Fruit fly (Drosophila melanogaster) whole organism, embryonic: ENCODE data around the gene MED27.

Experiments
- Adf1 ChIP-seq: fragments of 200-800 bp; sonication (Bioruptor generic); IDR thresholded peaks from 2 replicates; pipeline ENCODE4 v1.3.6; 2022; ENCODE audit warnings: missing biosample characterization, missing genetic modification characterization
- C15 ChIP-seq: fragments of 200-800 bp; sonication (Bioruptor generic); IDR thresholded peaks from 3 replicates; pipeline ENCODE4 v1.3.6; 2022; ENCODE audit warnings: missing biosample characterization, missing genetic modification characterization
- CG10274 ChIP-seq: fragments of 200-800 bp; sonication (Bioruptor generic); optimal IDR thresholded peaks from 3 replicates; lab custom pipeline; 2017; ENCODE audit warnings: missing biosample characterization, mild to moderate bottlenecking, missing genetic modification characterization
- CG11456 ChIP-seq: fragments of 200-800 bp; sonication (Bioruptor generic); IDR thresholded peaks from 3 replicates; pipeline ENCODE4 v1.3.6; 2022; ENCODE audit warnings: missing biosample characterization, missing genetic modification characterization
- CG12071 ChIP-seq: fragments of 200-800 bp; sonication (Bioruptor generic); optimal IDR thresholded peaks from 3 replicates; lab custom pipeline; 2018; ENCODE audit warnings: missing biosample characterization, mild to moderate bottlenecking, missing genetic modification characterization
- CG12219 ChIP-seq: fragments of 200-800 bp; sonication (Bioruptor generic); optimal IDR thresholded peaks from 3 replicates; lab custom pipeline; 2018; ENCODE audit warnings: missing biosample characterization, mild to moderate bottlenecking, missing genetic modification characterization
- CG13775 ChIP-seq: fragments of 200-800 bp; sonication (Bioruptor generic); optimal IDR thresholded peaks from 3 replicates; lab custom pipeline; 2017; ENCODE audit warnings: missing biosample characterization, mild to moderate bottlenecking, missing genetic modification characterization
- CG13894 ChIP-seq: fragments of 200-800 bp; sonication (Bioruptor generic); optimal IDR thresholded peaks from 3 replicates; lab custom pipeline; 2018; ENCODE audit warnings: missing biosample characterization, mild to moderate bottlenecking, missing genetic modification characterization, moderate library complexity
- CG15479 ChIP-seq: fragments of 200-800 bp; sonication (Bioruptor generic); optimal IDR thresholded peaks from 3 replicates; lab custom pipeline; 2019; ENCODE audit warnings: missing biosample characterization, mild to moderate bottlenecking, missing genetic modification characterization, moderate library complexity
- CG15514 ChIP-seq: fragments of 200-800 bp; sonication (Bioruptor generic); optimal IDR thresholded peaks from 3 replicates; lab custom pipeline; 2017; ENCODE audit warnings: missing biosample characterization, missing genetic modification characterization, mild to moderate bottlenecking, moderate library complexity, missing genetic modification reagents
- CG17829 ChIP-seq: fragments of 200-800 bp; optimal IDR thresholded peaks from 2 replicates; lab custom pipeline; 2019; ENCODE audit warnings: missing biosample characterization, mild to moderate bottlenecking, missing genetic modification characterization, moderate library complexity
- CG18619 ChIP-seq: fragments of 200-800 bp; sonication (Bioruptor generic); optimal IDR thresholded peaks from 3 replicates; lab custom pipeline; 2017; ENCODE audit warnings: missing biosample characterization, mild to moderate bottlenecking, missing genetic modification characterization
- CG2120 ChIP-seq: fragments of 200-800 bp; sonication (Bioruptor generic); optimal IDR thresholded peaks from 3 replicates; lab custom pipeline; 2016; ENCODE audit warnings: missing biosample characterization, missing genetic modification characterization
- CG30431 ChIP-seq: fragments of 200-800 bp; sonication (Bioruptor generic); optimal IDR thresholded peaks from 2 replicates; lab custom pipeline; 2017; ENCODE audit warnings: missing biosample characterization, missing genetic modification characterization
- CG31441 ChIP-seq: fragments of 200-800 bp; sonication (Bioruptor generic); IDR thresholded peaks from 2 replicates; pipeline ENCODE4 v1.3.6; 2022; ENCODE audit warnings: missing biosample characterization, missing genetic modification characterization
- CG4404 ChIP-seq: fragments of 200-800 bp; sonication (Bioruptor generic); IDR thresholded peaks from 2 replicates; pipeline ENCODE4 v1.3.6; 2022; ENCODE audit warnings: missing biosample characterization, missing genetic modification characterization
- CG5953 ChIP-seq: fragments of 200-800 bp; sonication (Bioruptor generic); IDR thresholded peaks from 2 replicates; pipeline ENCODE4 v1.3.6; 2022; ENCODE audit warnings: missing biosample characterization, missing genetic modification characterization
- CG7786 ChIP-seq: fragments of 200-800 bp; sonication (Bioruptor generic); optimal IDR thresholded peaks from 2 replicates; lab custom pipeline; 2016; ENCODE audit warnings: missing biosample characterization, missing genetic modification characterization
- CG8478 ChIP-seq: fragments of >200 bp; optimal IDR thresholded peaks from 2 replicates; lab custom pipeline; 2018
- CG9797 ChIP-seq: fragments of 200-800 bp; sonication (Bioruptor generic); optimal IDR thresholded peaks from 3 replicates; lab custom pipeline; 2018; ENCODE audit warnings: missing biosample characterization, mild to moderate bottlenecking, missing genetic modification characterization
- Dad ChIP-seq: fragments of 200-800 bp; sonication (Bioruptor generic); optimal IDR thresholded peaks from 3 replicates; lab custom pipeline; 2016; ENCODE audit warnings: missing biosample characterization, missing genetic modification characterization
- E2f2 ChIP-seq: fragments of 200-800 bp; sonication (Bioruptor generic); IDR thresholded peaks from 2 replicates; pipeline ENCODE4 v1.3.6; 2022; ENCODE audit warnings: missing biosample characterization, missing genetic modification characterization
- HLH54F ChIP-seq: fragments of 200-800 bp; sonication (Bioruptor generic); optimal IDR thresholded peaks from 3 replicates; lab custom pipeline; 2016; ENCODE audit warnings: missing biosample characterization, missing genetic modification characterization
- HmgD ChIP-seq: fragments of 200-800 bp; sonication (Bioruptor generic); optimal IDR thresholded peaks from 3 replicates; lab custom pipeline; 2016; ENCODE audit warnings: missing biosample characterization, missing genetic modification characterization
- HmgZ ChIP-seq: fragments of 200-800 bp; sonication (Bioruptor generic); optimal IDR thresholded peaks from 2 replicates; lab custom pipeline; 2018; ENCODE audit warnings: missing biosample characterization, mild to moderate bottlenecking, missing genetic modification characterization
- Hmr ChIP-seq: fragments of 200-800 bp; sonication (Bioruptor generic); optimal IDR thresholded peaks from 3 replicates; lab custom pipeline; 2017; ENCODE audit warnings: mild to moderate bottlenecking, missing biosample characterization, missing genetic modification reagents, missing genetic modification characterization
- Hr3 ChIP-seq: fragments of 200-800 bp; sonication (Bioruptor generic); optimal IDR thresholded peaks from 3 replicates; lab custom pipeline; 2016; ENCODE audit warnings: missing biosample characterization, missing genetic modification characterization
- MBD-R2 ChIP-seq: fragments of 200-800 bp; sonication (Bioruptor generic); IDR thresholded peaks from 2 replicates; pipeline ENCODE4 v1.3.6; 2022; ENCODE audit warnings: missing biosample characterization, missing genetic modification characterization
- Pdp1 ChIP-seq, 2 experiments: fragments of 200-800 bp; sonication (Bioruptor generic); optimal IDR thresholded peaks; 3 replicates each; lab custom pipeline; 2016; ENCODE audit warnings: missing biosample characterization in 2 of 2, missing genetic modification characterization in 2 of 2, mild to moderate bottlenecking in 1 of 2, moderate library complexity in 1 of 2
- Scr ChIP-seq: fragments of 200-800 bp; sonication (Bioruptor generic); IDR thresholded peaks from 2 replicates; pipeline ENCODE4 v1.3.6; 2022; ENCODE audit warnings: missing biosample characterization, missing genetic modification characterization; ENCODE audit not compliant: partially characterized antibody
- Sry-β ChIP-seq: fragments of 200-800 bp; sonication (Bioruptor generic); optimal IDR thresholded peaks from 2 replicates; lab custom pipeline; 2018; ENCODE audit warnings: missing biosample characterization, mild to moderate bottlenecking, missing genetic modification characterization, moderate library complexity
- Sry-δ ChIP-seq: fragments of 200-800 bp; sonication (Bioruptor generic); optimal IDR thresholded peaks from 2 replicates; lab custom pipeline; 2016; ENCODE audit warnings: missing biosample characterization, missing genetic modification characterization
- Xrp1 ChIP-seq: fragments of 200-800 bp; sonication (Bioruptor generic); IDR thresholded peaks from 2 replicates; pipeline ENCODE4 v1.3.6; 2022; ENCODE audit warnings: missing biosample characterization, missing genetic modification characterization
- abd-A ChIP-seq: fragments of 200-800 bp; sonication (Bioruptor generic); optimal IDR thresholded peaks from 3 replicates; lab custom pipeline; 2019; ENCODE audit warnings: missing biosample characterization, mild to moderate bottlenecking, missing genetic modification characterization, moderate library complexity
- ato ChIP-seq: fragments of 200-800 bp; sonication (Bioruptor generic); IDR thresholded peaks from 2 replicates; pipeline ENCODE4 v1.3.6; 2022; ENCODE audit warnings: missing biosample characterization, missing genetic modification characterization; ENCODE audit not compliant: partially characterized antibody
- bab2 ChIP-seq: fragments of 200-800 bp; sonication (Bioruptor generic); optimal IDR thresholded peaks from 2 replicates; lab custom pipeline; 2016; ENCODE audit warnings: missing biosample characterization, missing genetic modification characterization
- cas ChIP-seq: fragments of 200-800 bp; sonication (Bioruptor generic); IDR thresholded peaks from 2 replicates; pipeline ENCODE4 v1.3.6; 2022; ENCODE audit warnings: missing biosample characterization, missing genetic modification characterization
- chinmo ChIP-seq: fragments of 200-800 bp; sonication (Bioruptor generic); IDR thresholded peaks from 4 replicates; pipeline ENCODE4 v1.3.6; 2022; ENCODE audit warnings: missing biosample characterization, missing genetic modification characterization; ENCODE audit not compliant: partially characterized antibody
- ci ChIP-seq: fragments of 200-800 bp; sonication (Bioruptor generic); IDR thresholded peaks from 3 replicates; pipeline ENCODE4 v1.3.6; 2022; ENCODE audit warnings: missing biosample characterization, missing genetic modification characterization
- corto ChIP-seq: fragments of 200-800 bp; sonication (Bioruptor generic); optimal IDR thresholded peaks from 2 replicates; lab custom pipeline; 2016; ENCODE audit warnings: missing biosample characterization, mild to moderate bottlenecking, missing genetic modification characterization, moderate library complexity
- crol ChIP-seq: fragments of 200-800 bp; sonication (Bioruptor generic); IDR thresholded peaks from 2 replicates; pipeline ENCODE4 v1.3.6; 2022; ENCODE audit warnings: missing biosample characterization, missing genetic modification characterization
- gsb ChIP-seq: fragments of 200-800 bp; sonication (Bioruptor generic); IDR thresholded peaks from 2 replicates; pipeline ENCODE4 v1.3.6; 2022; ENCODE audit warnings: missing biosample characterization, missing genetic modification characterization
- her ChIP-seq: fragments of 200-800 bp; sonication (Bioruptor generic); optimal IDR thresholded peaks from 2 replicates; lab custom pipeline; 2016; ENCODE audit warnings: missing biosample characterization, missing genetic modification characterization
- hkb ChIP-seq, 2 experiments: fragments of 200-800 bp in 1 of 2; fragments of >200 bp in 1 of 2; sonication (Bioruptor generic) in 1 of 2; IDR thresholded peaks in 1 of 2; optimal IDR thresholded peaks in 1 of 2; 2 replicates each; pipeline versions ENCODE4 v1.3.6 to Lab custom; 2017 to 2022; ENCODE audit warnings: missing biosample characterization in 1 of 2, missing genetic modification characterization in 1 of 2
- ind ChIP-seq: fragments of 200-800 bp; sonication (Bioruptor generic); optimal IDR thresholded peaks from 3 replicates; lab custom pipeline; 2016; ENCODE audit warnings: missing biosample characterization, missing genetic modification characterization
- kay ChIP-seq: fragments of 200-800 bp; sonication (Bioruptor generic); optimal IDR thresholded peaks from 2 replicates; lab custom pipeline; 2016; ENCODE audit warnings: missing biosample characterization, missing genetic modification characterization
- kni ChIP-seq: fragments of 200-800 bp; sonication (Bioruptor generic); optimal IDR thresholded peaks from 3 replicates; lab custom pipeline; 2017; ENCODE audit warnings: mild to moderate bottlenecking, missing biosample characterization, missing genetic modification reagents, missing genetic modification characterization
- lbe ChIP-seq: fragments of 200-800 bp; sonication (Bioruptor generic); optimal IDR thresholded peaks from 2 replicates; lab custom pipeline; 2016; ENCODE audit warnings: missing biosample characterization, mild to moderate bottlenecking, missing genetic modification characterization
- onecut ChIP-seq: fragments of 200-800 bp; sonication (Bioruptor generic); IDR thresholded peaks from 2 replicates; pipeline ENCODE4 v1.3.6; 2022; ENCODE audit warnings: missing biosample characterization, missing genetic modification characterization
- repo ChIP-seq: fragments of 200-800 bp; sonication (Bioruptor generic); optimal IDR thresholded peaks from 2 replicates; lab custom pipeline; 2016; ENCODE audit warnings: missing biosample characterization, missing genetic modification characterization
- zfh1 ChIP-seq: fragments of 200-800 bp; sonication (Bioruptor generic); IDR thresholded peaks from 3 replicates; pipeline ENCODE4 v1.3.6; 2022; ENCODE audit warnings: missing biosample characterization, missing genetic modification characterization

Gene MED27

DNA sequence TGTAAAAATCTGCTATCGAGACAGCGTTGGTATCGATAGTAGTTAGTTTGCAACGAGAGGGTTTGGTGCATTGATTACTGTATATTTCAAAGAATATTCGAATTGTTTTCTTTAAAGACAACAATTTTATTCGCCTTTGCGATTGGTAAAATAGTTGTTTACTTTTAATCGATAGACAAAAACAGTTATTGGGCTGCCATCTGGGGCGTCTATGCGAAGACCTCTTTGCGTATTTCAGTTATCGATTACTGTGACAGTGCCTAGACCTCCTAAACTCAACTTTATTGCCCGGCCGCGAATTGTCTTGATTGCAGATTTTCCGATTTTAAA, 41.9 kb upstream of the MED27 start, which contains the start of gene Atu (continued):
- TF ChIP-seq E2f2 (GFP tag; lab: Robert Waterston, UW) (peak; percentile 31; the same call in 1 of the 2 replicates), CG7786 (GFP tag; lab: Kevin White, UChicago) (peak; percentile 55), CG31441 (GFP tag; lab: Robert Waterston, UW) (peak; percentile 43; the same call in 1 of the 2 replicates), C15 (GFP tag; lab: Robert Waterston, UW) (no peak), lbe (GFP tag; lab: Kevin White, UChicago) (peak; percentile 54), Scr (GFP tag; lab: Robert Waterston, UW) (peak; percentile 94), hkb (optimal IDR thresholded peaks at IDR 0.05; lab: Kevin White, UChicago) (peak; percentile 73), hkb (GFP tag; IDR thresholded peaks at IDR 0.05; lab: Robert Waterston, UW) (no peak), chinmo (GFP tag; lab: Robert Waterston, UW) (peak; percentile 87), ind (GFP tag; lab: Kevin White, UChicago) (peak; percentile 43), ato (peak; percentile 73; the same call in 1 of the 2 replicates), Dad (GFP tag; lab: Kevin White, UChicago) (peak; percentile 32), Sry-δ (GFP tag; lab: Kevin White, UChicago) (peak; percentile 96), onecut (GFP tag; lab: Robert Waterston, UW) (peak; percentile 6; the same call in 1 of the 2 replicates), CG13894 (tag; lab: Kevin White, UChicago) (peak; percentile 17), CG30431 (GFP tag; lab: Kevin White, UChicago) (no peak), her (GFP tag; lab: Kevin White, UChicago) (peak; percentile 10), kay (GFP tag; lab: Kevin White, UChicago) (no peak), MBD-R2 (GFP tag; lab: Robert Waterston, UW) (peak; percentile 76), CG15479 (no peak), abd-A (tag; lab: Kevin White, UChicago) (no peak), Hmr (GFP tag; lab: Kevin White, UChicago) (peak; percentile 46), Sry-β (GFP tag; lab: Kevin White, UChicago) (no peak), Pdp1 (GFP tag; optimal IDR thresholded peaks at IDR 0.05; lab: Kevin White, UChicago) (peak in 1 of 2 experiments; percentile 42), repo (GFP tag; lab: Kevin White, UChicago) (no peak), CG17829 (peak; percentile 49), CG13775 (GFP tag; lab: Kevin White, UChicago) (peak; percentile 35)

dm6 chr3R:5615484-5615883, 39.5 kb upstream of the MED27 start:
- no peak for TF ChIP-seq CG2120 (GFP tag; lab: Kevin White, UChicago)
- TF ChIP-seq cas, result no peak
- TF ChIP-seq HmgZ (tag; lab: Kevin White, UChicago), result no peak
- no peak for TF ChIP-seq zfh1 (GFP tag; lab: Robert Waterston, UW)
- no peak for TF ChIP-seq Xrp1
- no peak for TF ChIP-seq HLH54F (GFP tag; lab: Kevin White, UChicago)
- no peak for TF ChIP-seq Hr3 (GFP tag; lab: Kevin White, UChicago)
- no peak for TF ChIP-seq ci
- no peak for TF ChIP-seq kni
- TF ChIP-seq CG4404 (GFP tag; lab: Robert Waterston, UW), result no peak
- no peak for TF ChIP-seq CG9797
- no peak for TF ChIP-seq corto (GFP tag; lab: Kevin White, UChicago)
- no peak for TF ChIP-seq gsb
- peak; percentile 11 for TF ChIP-seq CG8478
- no peak for TF ChIP-seq CG15514 (GFP tag; lab: Kevin White, UChicago)
- TF ChIP-seq crol (GFP tag; lab: Robert Waterston, UW), result 0 out of 2 replicates have a peak, but pooled peaks have one; percentile 9
- no peak for TF ChIP-seq CG12219 (GFP tag; lab: Kevin White, UChicago)
- TF ChIP-seq bab2, result no peak
- TF ChIP-seq CG5953 (GFP tag; lab: Robert Waterston, UW), result no peak
- TF ChIP-seq CG11456, result no peak
- TF ChIP-seq CG18619 (GFP tag; lab: Kevin White, UChicago), result no peak
- no peak for TF ChIP-seq ato
- TF ChIP-seq onecut (GFP tag; lab: Robert Waterston, UW), result no peak
- peak; percentile 33; the same call in 1 of the 2 replicates for TF ChIP-seq Adf1 (GFP tag; lab: Robert Waterston, UW)
- no peak for TF ChIP-seq HmgD (GFP tag; lab: Kevin White, UChicago)
- TF ChIP-seq CG10274 (GFP tag; lab: Kevin White, UChicago), result no peak
- no peak for TF ChIP-seq CG12071 (GFP tag; lab: Kevin White, UChicago)
